Worm (Caenorhabditis elegans) whole organism, early embryonic: Measurements from ENCODE around the gene gbas-1.

Experiments
- F13C5.2 ChIP-seq: sonication (generic microtip); optimal IDR thresholded peaks from 2 replicates; lab custom pipeline; 2017; ENCODE audit warnings: mild to moderate bottlenecking, missing genetic modification characterization, inconsistent platforms, missing compliant biosample characterization
- aly-1 ChIP-seq: sonication (generic microtip); optimal IDR thresholded peaks from 2 replicates; lab custom pipeline; 2016; ENCODE audit warnings: missing genetic modification characterization, missing compliant biosample characterization
- ama-1 ChIP-seq: fragments of 150-350 bp; optimal IDR thresholded peaks from 2 replicates; lab custom pipeline; 2014
- ets-7 ChIP-seq: sonication (generic microtip); optimal IDR thresholded peaks from 2 replicates; lab custom pipeline; 2016; ENCODE audit warnings: missing genotype, missing genetic modification characterization, missing compliant biosample characterization
- flt-1 ChIP-seq: fragments of 200-800 bp; sonication (Bioruptor generic); IDR thresholded peaks from 2 replicates; pipeline ENCODE4 v1.3.6; 2022; ENCODE audit warnings: missing genetic modification characterization, missing compliant biosample characterization
- hmbx-1 ChIP-seq: sonication (generic microtip); optimal IDR thresholded peaks from 2 replicates; lab custom pipeline; 2016; ENCODE audit warnings: mild to moderate bottlenecking, missing genetic modification characterization, missing compliant biosample characterization
- hnd-1 ChIP-seq: sonication (generic microtip); optimal IDR thresholded peaks from 2 replicates; lab custom pipeline; 2016; ENCODE audit warnings: missing genetic modification characterization, missing compliant biosample characterization
- pes-1 ChIP-seq: fragments of 200-800 bp; sonication (Bioruptor generic); IDR thresholded peaks from 2 replicates; pipeline ENCODE4 v1.3.6; 2022; ENCODE audit warnings: missing genetic modification reagents, missing genetic modification characterization, missing compliant biosample characterization
- sea-1 ChIP-seq: fragments of 200-800 bp; sonication (Bioruptor generic); conservative IDR thresholded peaks from 2 replicates; pipeline ENCODE4 v1.3.6; 2022; ENCODE audit warnings: missing genetic modification characterization, missing compliant biosample characterization
- tbx-11 ChIP-seq: fragments of 200-800 bp; sonication (Bioruptor generic); IDR thresholded peaks from 2 replicates; pipeline ENCODE4 v1.3.6; 2022; ENCODE audit warnings: missing genetic modification characterization, missing compliant biosample characterization
- tbx-37 ChIP-seq: fragments of 200-800 bp; sonication (Bioruptor generic); conservative IDR thresholded peaks from 2 replicates; pipeline ENCODE4 v1.3.6; 2022; ENCODE audit warnings: missing genetic modification reagents, missing genetic modification characterization, missing compliant biosample characterization
- tra-4 ChIP-seq: sonication (generic microtip); optimal IDR thresholded peaks from 2 replicates; lab custom pipeline; 2017; ENCODE audit warnings: missing genetic modification characterization, missing compliant biosample characterization

- TF ChIP-seq hnd-1 (tag; lab: Kevin White, UChicago) (no peak), ama-1 (lab: Kevin White, UChicago) (no peak), ets-7 (no peak), flt-1 (GFP tag; lab: Robert Waterston, UW) (no peak), sea-1 (GFP tag; lab: Robert Waterston, UW) (no peak), tra-4 (tag; lab: Kevin White, UChicago) (no peak), aly-1 (no peak), hmbx-1 (tag; lab: Kevin White, UChicago) (no peak), tbx-37 (GFP tag; lab: Robert Waterston, UW) (no peak), tbx-11 (GFP tag; lab: Robert Waterston, UW) (no peak), F13C5.2 (no peak), pes-1 (GFP tag; lab: Robert Waterston, UW) (no peak)
Measured at ce11 chrII:2458881-2459280, 45.8 kb upstream of the gbas-1 start, which contains the start of gene pqn-42.
